Fruit fly (Drosophila melanogaster): ENCODE results near the gene nej.

The nej gene

DNA sequence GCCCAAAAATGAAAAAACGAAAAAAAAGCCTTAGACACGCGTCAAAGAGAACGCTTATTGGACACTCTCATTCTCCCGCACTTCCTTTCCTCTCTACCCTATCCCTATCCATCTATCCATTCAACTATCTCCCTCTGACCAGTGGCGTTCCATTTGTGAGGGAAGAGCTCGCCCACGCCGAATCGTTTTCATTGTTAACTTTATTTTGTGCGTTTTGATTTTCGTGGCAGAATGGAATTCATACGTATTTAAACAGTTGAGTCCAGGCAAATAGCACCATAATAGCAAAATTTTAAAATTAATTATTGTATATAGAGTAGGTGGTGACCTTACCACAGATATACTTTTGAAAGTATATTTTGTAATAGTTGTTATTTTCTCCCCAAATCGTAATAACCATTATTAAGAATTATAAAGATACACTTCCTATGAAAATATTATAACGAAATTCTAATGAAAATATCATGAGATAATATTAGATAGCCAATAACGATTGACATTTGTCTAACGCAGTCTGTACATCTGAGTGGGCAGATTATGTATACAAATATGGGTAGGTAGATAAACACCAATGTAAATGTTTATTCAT is 45.6 kb downstream of the nej start (continued):
- TF ChIP-seq Gsc (GFP tag; IDR thresholded peaks at IDR 0.05): no peak
- TF ChIP-seq onecut (GFP tag; IDR thresholded peaks at IDR 0.05): peak; percentile 37
- TF ChIP-seq bigmax (GFP tag; optimal IDR thresholded peaks at IDR 0.05): no peak
- TF ChIP-seq Usf (GFP tag; optimal IDR thresholded peaks at IDR 0.05): peak; percentile 26
- peak; percentile 61 for TF ChIP-seq klu (GFP tag; IDR thresholded peaks at IDR 0.05)
- no peak for TF ChIP-seq Dll (GFP tag; IDR thresholded peaks at IDR 0.05; ENCODE audit: partially characterized antibody)
- no peak for TF ChIP-seq CG33213 (GFP tag; optimal IDR thresholded peaks at IDR 0.05)
- TF ChIP-seq HHEX (GFP tag; optimal IDR thresholded peaks at IDR 0.05): peak; percentile 60
- TF ChIP-seq CG1603 (tag; optimal IDR thresholded peaks at IDR 0.05): peak; percentile 9
- TF ChIP-seq D19A (tag; optimal IDR thresholded peaks at IDR 0.05): peak; percentile 76
- TF ChIP-seq stc (GFP tag; IDR thresholded peaks at IDR 0.05): peak; percentile 53; the same call in 1 of the 2 replicates
- TF ChIP-seq hkb (optimal IDR thresholded peaks at IDR 0.05): no peak
- peak; percentile 73 for TF ChIP-seq hkb (GFP tag; IDR thresholded peaks at IDR 0.05)
- TF ChIP-seq Trl (optimal IDR thresholded peaks at IDR 0.05): peak; percentile 45 to 61
- TF ChIP-seq Trl (GFP tag; optimal IDR thresholded peaks at IDR 0.05): no peak
- peak; percentile 2 for TF ChIP-seq fu2 (GFP tag; optimal IDR thresholded peaks at IDR 0.05)
- TF ChIP-seq CG34422 (GFP tag; IDR thresholded peaks at IDR 0.05): 0 out of 3 replicates have a peak, but pooled peaks have one; percentile 57
- TF ChIP-seq Atf6 (GFP tag; IDR thresholded peaks at IDR 0.05): peak; percentile 85
- TF ChIP-seq CG10147 (GFP tag; optimal IDR thresholded peaks at IDR 0.05): peak; percentile 86
- no peak for TF ChIP-seq CG2129 (GFP tag; IDR thresholded peaks at IDR 0.05; ENCODE audit: partially characterized antibody)
- TF ChIP-seq CG18764 (GFP tag; optimal IDR thresholded peaks at IDR 0.05): no peak
- TF ChIP-seq CG14014 (GFP tag; IDR thresholded peaks at IDR 0.05): peak; percentile 68
- TF ChIP-seq CG17186 (GFP tag; optimal IDR thresholded peaks at IDR 0.05): no peak
- TF ChIP-seq dmrt99B (tag; optimal IDR thresholded peaks at IDR 0.05): peak; percentile 82
- no peak for TF ChIP-seq Poxn (GFP tag; IDR thresholded peaks at IDR 0.05)
- no peak for TF ChIP-seq CG5245 (GFP tag; optimal IDR thresholded peaks at IDR 0.05)
- no peak for TF ChIP-seq Scr (GFP tag; IDR thresholded peaks at IDR 0.05; ENCODE audit: partially characterized antibody)
- peak; percentile 68 for TF ChIP-seq Oli (tag; optimal IDR thresholded peaks at IDR 0.05)
- TF ChIP-seq pfk (GFP tag; optimal IDR thresholded peaks at IDR 0.05): no peak
- no peak for TF ChIP-seq Spps (tag; optimal IDR thresholded peaks at IDR 0.05)
- no peak for TF ChIP-seq cas (GFP tag; IDR thresholded peaks at IDR 0.05)
- no peak for TF ChIP-seq pan (optimal IDR thresholded peaks at IDR 0.05)
- peak in 1 of 2 experiments; percentile 37 for TF ChIP-seq pan (GFP tag; optimal IDR thresholded peaks at IDR 0.05 in 1 of 2, IDR thresholded peaks at IDR 0.05 in 1 of 2)
- no peak for TF ChIP-seq btn (GFP tag; optimal IDR thresholded peaks at IDR 0.05)
- TF ChIP-seq CG3838 (GFP tag; optimal IDR thresholded peaks at IDR 0.05): no peak
- peak; percentile 64 for TF ChIP-seq Xbp1 (GFP tag; optimal IDR thresholded peaks at IDR 0.05)
- peak; percentile 2; the same call in 1 of the 2 replicates for TF ChIP-seq CG13287 (GFP tag; IDR thresholded peaks at IDR 0.05; ENCODE audit: partially characterized antibody)
- no peak for TF ChIP-seq ash1 (GFP tag; optimal IDR thresholded peaks at IDR 0.05)
- peak; percentile 76 for TF ChIP-seq CG6813 (GFP tag; optimal IDR thresholded peaks at IDR 0.05)
- TF ChIP-seq zfh2 (GFP tag; optimal IDR thresholded peaks at IDR 0.05): peak; percentile 49
- peak; percentile 83 for TF ChIP-seq unpg (GFP tag; optimal IDR thresholded peaks at IDR 0.05)
- TF ChIP-seq sd (tag; optimal IDR thresholded peaks at IDR 0.05): peak; percentile 96
- TF ChIP-seq CrebB (tag; optimal IDR thresholded peaks at IDR 0.05): peak; percentile 20
- TF ChIP-seq zfh1 (GFP tag; IDR thresholded peaks at IDR 0.05): peak; percentile 52; the same call in 1 of the 3 replicates
- peak; percentile 67 for TF ChIP-seq Med (GFP tag)
- peak; percentile 87 for TF ChIP-seq CG18599 (GFP tag; optimal IDR thresholded peaks at IDR 0.05)
- peak; percentile 54 for TF ChIP-seq CG9437 (GFP tag; optimal IDR thresholded peaks at IDR 0.05)
- TF ChIP-seq CG17829 (tag; optimal IDR thresholded peaks at IDR 0.05): peak; percentile 55
- peak; percentile 64; the same call in 1 of the 2 replicates for TF ChIP-seq wdn (GFP tag; IDR thresholded peaks at IDR 0.05)
- TF ChIP-seq CG1602 (GFP tag; optimal IDR thresholded peaks at IDR 0.05): peak; percentile 13
- TF ChIP-seq vvl (GFP tag; IDR thresholded peaks at IDR 0.05): peak; percentile 76

All from whole organism, embryonic.